Worm (Caenorhabditis elegans): Measurements from ENCODE around the gene F15H10.7.
A peak's percentile ranks its signal among the peaks of the same experiment; 100 is the strongest.

F15H10.7 gene

ce11 chrV:10406313-10406712, at the start of gene F15H10.7:
TSS of gene F15H10.7 (minus strand) at chrV:10406413.
- TF ChIP-seq ceh-16 (tag; optimal IDR thresholded peaks at IDR 0.05) (no peak), alr-1 (tag; optimal IDR thresholded peaks at IDR 0.05) (no peak), lin-11 (tag; optimal IDR thresholded peaks at IDR 0.05) (no peak), aly-2 (tag; optimal IDR thresholded peaks at IDR 0.05) (no peak), skn-1 (tag; optimal IDR thresholded peaks at IDR 0.05) (no peak)

ce11 chrV:10453466-10453865, 47.3 kb upstream of the F15H10.7 start, which contains the start of gene Y32F6A.5:
TSS of gene Y32F6A.5 (minus strand) at chrV:10453605.
- TF ChIP-seq nhr-10 (tag; optimal IDR thresholded peaks at IDR 0.05) (no peak), sma-9 (GFP tag; optimal IDR thresholded peaks at IDR 0.05) (peak; percentile 11), sma-9 (tag; optimal IDR thresholded peaks at IDR 0.05) (no peak), nhr-12 (tag; optimal IDR thresholded peaks at IDR 0.05) (no peak), C34F6.9 (tag; optimal IDR thresholded peaks at IDR 0.05) (peak; percentile 26)

- TF ChIP-seq nhr-23 (tag; optimal IDR thresholded peaks at IDR 0.05) (no peak), lin-39 (tag; optimal IDR thresholded peaks at IDR 0.05) (no peak), alr-1 (tag; optimal IDR thresholded peaks at IDR 0.05) (no peak), nhr-129 (tag; optimal IDR thresholded peaks at IDR 0.05) (peak; percentile 62), lsy-2 (tag; optimal IDR thresholded peaks at IDR 0.05) (peak in 1 of 2 experiments; percentile 39), crh-2 (tag; optimal IDR thresholded peaks at IDR 0.05) (no peak), ceh-82 (tag; optimal IDR thresholded peaks at IDR 0.05) (no peak), ama-1 (optimal IDR thresholded peaks at IDR 0.05) (no peak), sma-3 (GFP tag; optimal IDR thresholded peaks at IDR 0.05) (no peak), dmd-4 (tag; optimal IDR thresholded peaks at IDR 0.05) (no peak), gmeb-1 (tag; optimal IDR thresholded peaks at IDR 0.05) (no peak), mdl-1 (tag; optimal IDR thresholded peaks at IDR 0.05) (peak in 1 of 2 experiments; percentile 27), nhr-12 (tag; optimal IDR thresholded peaks at IDR 0.05) (no peak), nhr-6 (tag; optimal IDR thresholded peaks at IDR 0.05) (no peak), egl-27 (tag; optimal IDR thresholded peaks at IDR 0.05) (no peak), C34F6.9 (tag; optimal IDR thresholded peaks at IDR 0.05) (peak; percentile 50), sma-9 (GFP tag; optimal IDR thresholded peaks at IDR 0.05) (peak; percentile 16), sma-9 (tag; optimal IDR thresholded peaks at IDR 0.05) (no peak), nhr-11 (tag; optimal IDR thresholded peaks at IDR 0.05) (no peak), fos-1 (tag; optimal IDR thresholded peaks at IDR 0.05) (peak; percentile 3), nhr-25 (tag; optimal IDR thresholded peaks at IDR 0.05) (no peak), ztf-11 (tag; optimal IDR thresholded peaks at IDR 0.05) (no peak)
Observed at ce11 chrV:10441135-10442024, 35.2 kb upstream of the F15H10.7 start, which contains the start of gene pap-1. TSS of gene pap-1 (plus strand) at chrV:10441974.

ce11 chrV:10440723-10441122, 34.5 kb upstream of the F15H10.7 start, which contains the start of gene snf-10:
TSS of gene snf-10 (minus strand) at chrV:10440823.
- no peak for TF ChIP-seq nhr-12 (tag; optimal IDR thresholded peaks at IDR 0.05)
- TF ChIP-seq ztf-4 (tag; optimal IDR thresholded peaks at IDR 0.05) = no peak
- TF ChIP-seq nhr-77 (tag; optimal IDR thresholded peaks at IDR 0.05) = no peak
- no peak for TF ChIP-seq lin-39 (tag; optimal IDR thresholded peaks at IDR 0.05)
- no peak for TF ChIP-seq egl-27 (tag; optimal IDR thresholded peaks at IDR 0.05)
- no peak for TF ChIP-seq ceh-82 (tag; optimal IDR thresholded peaks at IDR 0.05)
- TF ChIP-seq fos-1 (tag; optimal IDR thresholded peaks at IDR 0.05) = no peak
- no peak for TF ChIP-seq elt-3 (tag; optimal IDR thresholded peaks at IDR 0.05)
- no peak for TF ChIP-seq sem-4 (tag; optimal IDR thresholded peaks at IDR 0.05)
- TF ChIP-seq nhr-23 (tag; optimal IDR thresholded peaks at IDR 0.05) = no peak
- no peak for TF ChIP-seq blmp-1 (tag; optimal IDR thresholded peaks at IDR 0.05; ENCODE audit: insufficient read depth)
- TF ChIP-seq R02D3.7 (tag; optimal IDR thresholded peaks at IDR 0.05) = no peak
- TF ChIP-seq C34F6.9 (tag; optimal IDR thresholded peaks at IDR 0.05) = no peak
- TF ChIP-seq gmeb-1 (tag; optimal IDR thresholded peaks at IDR 0.05) = no peak
- TF ChIP-seq lin-13 (GFP tag; optimal IDR thresholded peaks at IDR 0.05) = no peak
- no peak for TF ChIP-seq peb-1 (tag; optimal IDR thresholded peaks at IDR 0.05)
- no peak for TF ChIP-seq nhr-129 (tag; optimal IDR thresholded peaks at IDR 0.05)
- TF ChIP-seq nhr-11 (tag; optimal IDR thresholded peaks at IDR 0.05) = no peak
- no peak for TF ChIP-seq crh-2 (tag; optimal IDR thresholded peaks at IDR 0.05)
